Worm (Caenorhabditis elegans) whole organism, L3 larva: Measurements from ENCODE around the gene acy-3.

Experiments used
- R02D3.7 ChIP-seq: fragments of 150-350 bp; optimal IDR thresholded peaks from 2 replicates; lab custom pipeline; 2014; ENCODE audit warnings: missing biosample characterization, missing genetic modification characterization
- ZK546.5 ChIP-seq: sonication (generic microtip); optimal IDR thresholded peaks from 2 replicates; lab custom pipeline; 2017; ENCODE audit warnings: missing biosample characterization, missing genetic modification characterization
- aly-2 ChIP-seq: fragments of 150-350 bp; optimal IDR thresholded peaks from 2 replicates; lab custom pipeline; 2014; ENCODE audit warnings: missing biosample characterization, missing genetic modification characterization
- ama-1 ChIP-seq: fragments of 150-350 bp; optimal IDR thresholded peaks from 2 replicates; lab custom pipeline; 2018
- ceh-16 ChIP-seq: sonication (generic microtip); optimal IDR thresholded peaks from 2 replicates; lab custom pipeline; 2017; ENCODE audit warnings: missing biosample characterization, missing genetic modification characterization
- ceh-28 ChIP-seq: fragments of 150-350 bp; optimal IDR thresholded peaks from 2 replicates; lab custom pipeline; 2014; ENCODE audit warnings: missing biosample characterization, missing genetic modification reagents, missing genetic modification characterization
- egl-5 ChIP-seq: fragments of 150-350 bp; optimal IDR thresholded peaks from 2 replicates; lab custom pipeline; 2017; ENCODE audit warnings: missing biosample characterization, missing genetic modification reagents, missing genetic modification characterization, inconsistent platforms
- elt-1 ChIP-seq: fragments of 150-350 bp; optimal IDR thresholded peaks from 2 replicates; lab custom pipeline; 2014; ENCODE audit warnings: missing biosample characterization, missing genetic modification characterization
- elt-2 ChIP-seq: sonication (generic microtip); optimal IDR thresholded peaks from 2 replicates; lab custom pipeline; 2016; ENCODE audit warnings: missing genetic modification reagents, mild to moderate bottlenecking, missing genetic modification characterization, missing compliant biosample characterization
- eor-1 ChIP-seq, 2 experiments: fragments of 150-350 bp; optimal IDR thresholded peaks; 2 replicates each; lab custom pipeline; 2014 to 2018; ENCODE audit warnings: missing biosample characterization in 2 of 2, missing genetic modification characterization in 2 of 2
- fkh-2 ChIP-seq: fragments of 150-350 bp; optimal IDR thresholded peaks from 2 replicates; lab custom pipeline; 2014; ENCODE audit warnings: missing biosample characterization, missing genetic modification reagents, missing genetic modification characterization
- fos-1 ChIP-seq: fragments of 150-350 bp; optimal IDR thresholded peaks from 2 replicates; lab custom pipeline; 2014; ENCODE audit warnings: missing biosample characterization, missing genetic modification characterization
- hmg-11 ChIP-seq: sonication (generic microtip); optimal IDR thresholded peaks from 2 replicates; lab custom pipeline; 2016; ENCODE audit warnings: missing genetic modification characterization, missing compliant biosample characterization
- jun-1 ChIP-seq: fragments of 150-350 bp; optimal IDR thresholded peaks from 2 replicates; lab custom pipeline; 2014; ENCODE audit warnings: missing biosample characterization, missing genetic modification reagents, missing genetic modification characterization
- lin-15B ChIP-seq: fragments of 150-350 bp; optimal IDR thresholded peaks from 2 replicates; lab custom pipeline; 2014; ENCODE audit warnings: missing biosample characterization, missing genetic modification characterization
- lsy-12 ChIP-seq: sonication (generic microtip); optimal IDR thresholded peaks from 2 replicates; lab custom pipeline; 2016; ENCODE audit warnings: mild to moderate bottlenecking, missing genetic modification characterization, missing compliant biosample characterization
- nfya-1 ChIP-seq: sonication (generic microtip); optimal IDR thresholded peaks from 2 replicates; lab custom pipeline; 2017; ENCODE audit warnings: missing genetic modification characterization, mild to moderate bottlenecking, missing compliant biosample characterization, antibody characterized with exemption, moderate library complexity; ENCODE audit not compliant: insufficient read depth
- nhr-11 ChIP-seq: fragments of 150-350 bp; optimal IDR thresholded peaks from 2 replicates; lab custom pipeline; 2014; ENCODE audit warnings: missing biosample characterization, missing genetic modification characterization
- nhr-12 ChIP-seq: fragments of 150-350 bp; optimal IDR thresholded peaks from 2 replicates; lab custom pipeline; 2014; ENCODE audit warnings: missing biosample characterization, missing genetic modification characterization
- nhr-23 ChIP-seq: fragments of 150-350 bp; optimal IDR thresholded peaks from 2 replicates; lab custom pipeline; 2014; ENCODE audit warnings: missing biosample characterization, missing genetic modification reagents, missing genetic modification characterization
- nhr-237 ChIP-seq: fragments of 150-350 bp; optimal IDR thresholded peaks from 2 replicates; lab custom pipeline; 2014; ENCODE audit warnings: missing biosample characterization, missing genetic modification characterization
- nhr-25 ChIP-seq: sonication (generic microtip); optimal IDR thresholded peaks from 2 replicates; lab custom pipeline; 2017; ENCODE audit warnings: missing biosample characterization, missing genetic modification characterization
- nhr-28 ChIP-seq: fragments of 150-350 bp; optimal IDR thresholded peaks from 2 replicates; lab custom pipeline; 2014; ENCODE audit warnings: missing biosample characterization, missing genetic modification characterization
- nhr-43 ChIP-seq: sonication (generic microtip); optimal IDR thresholded peaks from 2 replicates; lab custom pipeline; 2016; ENCODE audit warnings: mild to moderate bottlenecking, missing genetic modification characterization, missing compliant biosample characterization; ENCODE audit not compliant: poor library complexity, severe bottlenecking
- nhr-67 ChIP-seq: fragments of 150-350 bp; optimal IDR thresholded peaks from 2 replicates; lab custom pipeline; 2014; ENCODE audit warnings: missing biosample characterization, missing genetic modification characterization
- nhr-76 ChIP-seq: fragments of 150-350 bp; sonication (generic microtip); optimal IDR thresholded peaks from 5 replicates; lab custom pipeline; 2014; ENCODE audit warnings: missing biosample characterization, missing genetic modification characterization
- nhr-77 ChIP-seq: fragments of 150-350 bp; optimal IDR thresholded peaks from 2 replicates; lab custom pipeline; 2014; ENCODE audit warnings: missing biosample characterization, missing genetic modification characterization
- pha-4 ChIP-seq: fragments of 150-350 bp; optimal IDR thresholded peaks from 2 replicates; lab custom pipeline; 2014; ENCODE audit warnings: missing biosample characterization, missing genetic modification reagents, missing genetic modification characterization
- pqm-1 ChIP-seq: fragments of 150-350 bp; optimal IDR thresholded peaks from 2 replicates; lab custom pipeline; 2017; ENCODE audit warnings: missing biosample characterization, missing genetic modification characterization, inconsistent platforms
- sea-2 ChIP-seq: fragments of 150-350 bp; sonication (generic microtip); optimal IDR thresholded peaks from 4 replicates; lab custom pipeline; 2014; ENCODE audit warnings: missing biosample characterization, missing genetic modification reagents, missing genetic modification characterization
- skn-1 ChIP-seq: fragments of 150-350 bp; optimal IDR thresholded peaks from 2 replicates; lab custom pipeline; 2014; ENCODE audit warnings: missing biosample characterization, missing genetic modification characterization
- snpc-4 ChIP-seq: fragments of 150-350 bp; optimal IDR thresholded peaks from 2 replicates; lab custom pipeline; 2014; ENCODE audit warnings: missing biosample characterization, missing genetic modification characterization
- tbx-2 ChIP-seq: sonication (generic microtip); optimal IDR thresholded peaks from 2 replicates; lab custom pipeline; 2016; ENCODE audit warnings: mild to moderate bottlenecking, missing genetic modification characterization, missing compliant biosample characterization
- unc-39 ChIP-seq: sonication (generic microtip); optimal IDR thresholded peaks from 4 replicates; lab custom pipeline; 2017; ENCODE audit warnings: missing biosample characterization, missing genetic modification characterization
- ztf-11 ChIP-seq: fragments of 150-350 bp; optimal IDR thresholded peaks from 2 replicates; lab custom pipeline; 2014; ENCODE audit warnings: missing biosample characterization, missing genetic modification characterization
- ztf-4 ChIP-seq: fragments of 150-350 bp; optimal IDR thresholded peaks from 2 replicates; lab custom pipeline; 2014; ENCODE audit warnings: missing biosample characterization, missing genetic modification characterization

acy-3 gene

ce11 chrIII:3742090-3742489 is 44.2 kb downstream of the acy-3 start:
- TF ChIP-seq nhr-237 (no peak), snpc-4 (tag; lab: Kevin White, UChicago) (no peak), ztf-11 (tag; lab: Kevin White, UChicago) (no peak), nhr-23 (tag; lab: Kevin White, UChicago) (no peak), nhr-43 (tag; lab: Kevin White, UChicago) (no peak), nhr-28 (no peak), ceh-16 (tag; lab: Kevin White, UChicago) (no peak), lsy-12 (tag; lab: Kevin White, UChicago) (no peak), pqm-1 (tag; lab: Kevin White, UChicago) (no peak), fos-1 (tag; lab: Kevin White, UChicago) (no peak), unc-39 (tag; lab: Kevin White, UChicago) (no peak), nhr-25 (no peak), R02D3.7 (no peak), pha-4 (tag; lab: Kevin White, UChicago) (no peak), eor-1 (tag; optimal IDR thresholded peaks at IDR 0.05; lab: Kevin White, UChicago) (no peak), nfya-1 (tag; lab: Kevin White, UChicago) (no peak), egl-5 (no peak), ZK546.5 (tag; lab: Kevin White, UChicago) (no peak)

- no peak for TF ChIP-seq skn-1 (tag; lab: Kevin White, UChicago)
- no peak for TF ChIP-seq pha-4 (tag; lab: Kevin White, UChicago)
- TF ChIP-seq snpc-4 (tag; lab: Kevin White, UChicago), result no peak
- no peak for TF ChIP-seq nhr-12
- no peak for TF ChIP-seq hmg-11
- TF ChIP-seq aly-2 (tag; lab: Kevin White, UChicago), result no peak
- no peak for TF ChIP-seq lin-15B (tag; lab: Kevin White, UChicago)
- no peak for TF ChIP-seq nhr-23 (tag; lab: Kevin White, UChicago)
- no peak for TF ChIP-seq nhr-76
- TF ChIP-seq eor-1 (tag; optimal IDR thresholded peaks at IDR 0.05; lab: Kevin White, UChicago), result no peak
- TF ChIP-seq ceh-28 (tag; lab: Kevin White, UChicago), result no peak
- no peak for TF ChIP-seq elt-1 (tag; lab: Kevin White, UChicago)
- TF ChIP-seq sea-2 (GFP tag; lab: Kevin White, UChicago), result no peak
- no peak for TF ChIP-seq ceh-16 (tag; lab: Kevin White, UChicago)
- TF ChIP-seq fos-1 (tag; lab: Kevin White, UChicago), result no peak
- no peak for TF ChIP-seq ama-1
- TF ChIP-seq fkh-2, result no peak
- no peak for TF ChIP-seq ztf-11 (tag; lab: Kevin White, UChicago)
Measured at ce11 chrIII:3738331-3738730, 47.9 kb downstream of the acy-3 start.

ce11 chrIII:3737742-3738141 is 48.5 kb downstream of the acy-3 start:
- TF ChIP-seq elt-2 (tag; lab: Kevin White, UChicago) (no peak), egl-5 (no peak), skn-1 (tag; lab: Kevin White, UChicago) (no peak), nhr-77 (no peak), nhr-76 (no peak), jun-1 (tag; lab: Kevin White, UChicago) (no peak), tbx-2 (tag; lab: Kevin White, UChicago) (no peak), ztf-4 (no peak), nhr-11 (no peak), nhr-43 (tag; lab: Kevin White, UChicago) (no peak), nhr-67 (tag; lab: Kevin White, UChicago) (no peak), elt-1 (tag; lab: Kevin White, UChicago) (no peak), aly-2 (tag; lab: Kevin White, UChicago) (no peak)
- TF ChIP-seq, all 47 proteins: peak for 0

ce11 chrIII:3736302-3736701 is 50.0 kb downstream of the acy-3 start, which contains the start of gene F34D10.4:
Gene F34D10.4, plus strand, starts transcription at chrIII:3736602.
- TF ChIP-seq nhr-237, result no peak
- TF ChIP-seq nhr-43 (tag; lab: Kevin White, UChicago), result peak; percentile 50
- TF ChIP-seq, all 47 proteins: peak for 1
